Worm (Caenorhabditis elegans): ENCODE measurements around the gene T08H10.3.

Gene T08H10.3

DNA sequence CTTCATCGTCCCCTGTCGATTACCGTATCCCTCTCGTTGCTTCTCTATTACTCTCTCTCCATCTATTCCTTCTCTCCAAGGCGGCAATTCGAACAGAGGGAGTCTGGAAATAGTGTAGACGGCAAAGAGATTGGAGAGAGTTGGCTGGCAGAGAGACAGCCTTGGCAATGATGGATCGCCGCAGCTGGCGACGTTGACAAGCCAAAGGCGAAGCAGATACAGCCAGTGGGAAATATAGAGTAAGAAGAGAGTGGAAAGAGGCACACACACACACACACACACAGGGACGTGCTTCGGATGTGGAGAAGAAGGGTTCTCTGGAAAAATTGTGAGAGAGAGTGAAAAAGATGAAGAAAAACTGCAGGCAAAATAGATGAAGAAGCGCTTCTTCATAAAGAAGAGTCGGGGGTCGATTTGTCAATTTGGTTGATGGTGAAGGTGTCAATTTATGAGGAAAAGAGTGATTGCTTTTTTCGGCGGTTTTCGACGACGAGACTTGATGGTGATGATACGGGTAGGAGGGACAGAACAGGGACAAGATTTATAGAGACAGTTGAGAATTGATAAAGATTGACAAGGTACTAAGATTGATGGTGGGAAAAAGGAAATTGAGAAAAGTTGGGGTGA, 36.8 kb downstream of the T08H10.3 start (continued):
- TF ChIP-seq C34B4.2 (tag; optimal IDR thresholded peaks at IDR 0.05) (no peak), efl-1 (optimal IDR thresholded peaks at IDR 0.05) (peak; percentile 53 to 66), efl-1 (GFP tag; optimal IDR thresholded peaks at IDR 0.05 in 1 of 2) (peak; percentile 19 to 39), pax-3 (tag; optimal IDR thresholded peaks at IDR 0.05) (no peak), C16A3.4 (tag; optimal IDR thresholded peaks at IDR 0.05) (peak; percentile 53), mef-2 (tag; optimal IDR thresholded peaks at IDR 0.05) (peak; percentile 68), blmp-1 (tag; optimal IDR thresholded peaks at IDR 0.05) (peak; percentile 82), dsc-1 (tag; optimal IDR thresholded peaks at IDR 0.05) (peak; percentile 71), mab-9 (GFP tag; IDR thresholded peaks at IDR 0.05) (peak; percentile 57), nhr-12 (tag; optimal IDR thresholded peaks at IDR 0.05) (no peak), fkh-10 (GFP tag; optimal IDR thresholded peaks at IDR 0.05) (no peak), zip-4 (GFP tag; optimal IDR thresholded peaks at IDR 0.05) (no peak), egl-27 (tag; optimal IDR thresholded peaks at IDR 0.05) (no peak), aha-1 (tag; optimal IDR thresholded peaks at IDR 0.05) (no peak), irx-1 (tag; optimal IDR thresholded peaks at IDR 0.05) (peak; percentile 63), F16B12.6 (tag; optimal IDR thresholded peaks at IDR 0.05) (no peak), snpc-4 (tag; optimal IDR thresholded peaks at IDR 0.05) (no peak), lin-15B (tag; optimal IDR thresholded peaks at IDR 0.05) (no peak), nhr-28 (tag; optimal IDR thresholded peaks at IDR 0.05) (no peak), ceh-82 (tag; optimal IDR thresholded peaks at IDR 0.05) (peak in 2 of 3 experiments; percentile 29 to 60), fos-1 (tag; optimal IDR thresholded peaks at IDR 0.05) (peak; percentile 32), elt-2 (tag; optimal IDR thresholded peaks at IDR 0.05) (no peak), mep-1 (tag; optimal IDR thresholded peaks at IDR 0.05) (peak; percentile 82), nhr-71 (tag; optimal IDR thresholded peaks at IDR 0.05) (peak; percentile 93), lin-35 (GFP tag; optimal IDR thresholded peaks at IDR 0.05) (peak in 1 of 2 experiments; percentile 52), ztf-4 (tag; optimal IDR thresholded peaks at IDR 0.05) (peak; percentile 39), fkh-4 (tag; optimal IDR thresholded peaks at IDR 0.05; ENCODE audit: borderline replicate concordance) (no peak), tlp-1 (tag; optimal IDR thresholded peaks at IDR 0.05) (no peak), nhr-85 (tag) (peak; percentile 91), nhr-19 (GFP tag; conservative IDR thresholded peaks at IDR 0.05) (peak; percentile 61), ets-5 (GFP tag; IDR thresholded peaks at IDR 0.05) (no peak), unc-30 (tag; optimal IDR thresholded peaks at IDR 0.05) (no peak), nhr-77 (tag; optimal IDR thresholded peaks at IDR 0.05) (no peak), nhr-90 (tag; optimal IDR thresholded peaks at IDR 0.05; ENCODE audit: poor library complexity) (peak; percentile 56), isw-1 (GFP tag; IDR thresholded peaks at IDR 0.05) (peak; percentile 19; the same call in 1 of the 2 replicates), xbp-1 (tag; optimal IDR thresholded peaks at IDR 0.05) (peak; percentile 54), Y116A8C.19 (tag; optimal IDR thresholded peaks at IDR 0.05; ENCODE audit: borderline replicate concordance) (no peak)

DNA sequence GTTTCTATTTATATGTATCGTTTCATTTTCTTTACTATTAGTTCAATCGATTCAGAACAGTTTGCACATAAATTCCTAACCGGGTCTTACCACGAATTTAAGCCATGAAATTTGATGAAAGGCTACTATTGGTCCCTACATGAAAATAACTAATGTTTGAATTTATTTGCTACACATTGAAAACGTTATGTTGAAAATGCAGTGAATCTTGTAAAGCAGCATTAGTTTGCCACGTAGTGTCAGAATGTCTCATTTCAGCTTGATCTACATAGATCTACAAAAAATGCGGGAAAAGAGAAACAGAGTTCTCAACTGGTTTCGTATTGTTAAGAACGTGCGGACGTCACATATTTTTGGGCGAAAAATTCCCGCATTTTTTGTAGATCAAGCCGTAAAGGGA, 37.6 kb downstream of the T08H10.3 start:
- TF ChIP-seq lin-39 (tag; optimal IDR thresholded peaks at IDR 0.05) (no peak), nhr-84 (tag; optimal IDR thresholded peaks at IDR 0.05) (no peak), ets-5 (GFP tag; IDR thresholded peaks at IDR 0.05) (no peak), nhr-90 (tag; optimal IDR thresholded peaks at IDR 0.05; ENCODE audit: poor library complexity) (no peak), ceh-82 (tag; optimal IDR thresholded peaks at IDR 0.05) (no peak), unc-98 (GFP tag; IDR thresholded peaks at IDR 0.05) (no peak), vab-15 (tag; optimal IDR thresholded peaks at IDR 0.05) (no peak), nhr-19 (GFP tag; conservative IDR thresholded peaks at IDR 0.05) (no peak), F16B12.6 (tag; optimal IDR thresholded peaks at IDR 0.05) (no peak), ces-1 (GFP tag; optimal IDR thresholded peaks at IDR 0.05) (no peak), sup-37 (GFP tag; optimal IDR thresholded peaks at IDR 0.05) (no peak), mab-9 (GFP tag; IDR thresholded peaks at IDR 0.05) (no peak), dsc-1 (tag; optimal IDR thresholded peaks at IDR 0.05) (no peak), nhr-76 (tag; optimal IDR thresholded peaks at IDR 0.05) (no peak), mef-2 (tag; optimal IDR thresholded peaks at IDR 0.05) (no peak), dpl-1 (GFP tag; optimal IDR thresholded peaks at IDR 0.05) (no peak), nhr-47 (tag; optimal IDR thresholded peaks at IDR 0.05) (no peak), unc-62 (GFP tag; optimal IDR thresholded peaks at IDR 0.05) (no peak), mdl-1 (tag; optimal IDR thresholded peaks at IDR 0.05) (no peak)
